Fruit fly (Drosophila melanogaster): ENCODE data around the gene Sem1.

DNA sequence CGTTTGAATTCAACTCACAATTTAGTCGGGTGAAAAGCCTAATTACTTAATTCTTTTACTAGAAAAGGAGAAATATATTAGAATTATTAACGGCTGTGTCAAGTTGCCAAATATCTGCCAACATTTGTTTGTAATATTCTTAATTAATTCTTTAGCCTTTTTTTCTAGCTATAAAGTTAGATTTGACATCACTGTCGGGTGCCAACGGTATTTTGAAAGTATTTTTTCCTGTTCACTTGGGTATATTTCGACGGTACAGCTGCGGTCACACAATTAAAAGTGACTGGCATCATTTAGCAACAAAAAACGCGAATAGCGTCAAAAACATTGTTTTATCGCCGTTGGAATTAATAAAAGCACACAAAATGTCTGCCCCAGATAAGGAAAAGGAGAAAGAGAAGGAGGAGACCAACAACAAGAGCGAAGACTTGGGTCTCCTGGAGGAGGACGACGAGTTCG lies at the start of gene Sem1:
- peak; percentile 80 to 88 for TF ChIP-seq cnc (optimal IDR thresholded peaks at IDR 0.05)
- TF ChIP-seq cic (GFP tag; optimal IDR thresholded peaks at IDR 0.05) = no peak
- no peak for TF ChIP-seq CG14711 (tag; optimal IDR thresholded peaks at IDR 0.05)

Measured in whole organism, adult.